Worm (Caenorhabditis elegans) whole organism, L4/young adult: Measurements from ENCODE around the gene ZK512.7.

ENCODE experiments used
- dao-5 ChIP-seq: sonication (generic microtip); optimal IDR thresholded peaks from 2 replicates; lab custom pipeline; 2016; ENCODE audit warnings: missing genotype, missing genetic modification characterization, moderate library complexity, missing compliant biosample characterization
- him-1 ChIP-seq: sonication (generic microtip); optimal IDR thresholded peaks from 2 replicates; lab custom pipeline; 2016; ENCODE audit warnings: missing genotype, missing genetic modification reagents, missing genetic modification characterization, missing compliant biosample characterization

- TF ChIP-seq him-1 (no peak), dao-5 (tag; lab: Kevin White, UChicago) (no peak)
Observed at ce11 chrIII:9101212-9101611, 37.3 kb downstream of the ZK512.7 start, which contains the start of gene ZK507.1.
